In genomic region chrX:13155730-13156129, ce11 we compare ENCODE assay signal across 5 worm cellular contexts.
A peak's percentile ranks its signal among the peaks of the same experiment; 100 is the strongest.
TF ChIP-seq lines count a peak whose summit lies in the region.

No protein-coding gene starts in this region.

TF ChIP-seq in whole organism, L1 larva, 84 proteins besides CTCF, POLR2A, EP300 and RAD21:
- TF ChIP-seq lin-14 (GFP tag; optimal IDR thresholded peaks at IDR 0.05; lab: Kevin White, UChicago), result peak; percentile 6
- no peak for TF ChIP-seq efl-1 (optimal IDR thresholded peaks at IDR 0.05; lab: Kevin White, UChicago)
- peak in 1 of 2 experiments; percentile 13 for TF ChIP-seq efl-1 (GFP tag; optimal IDR thresholded peaks at IDR 0.05 in 1 of 2; lab: Kevin White, UChicago)
- no peak for TF ChIP-seq sox-4 (tag; optimal IDR thresholded peaks at IDR 0.05; lab: Kevin White, UChicago)
- peak; percentile 82 for TF ChIP-seq fkh-10 (GFP tag; optimal IDR thresholded peaks at IDR 0.05; lab: Kevin White, UChicago)

TF ChIP-seq in whole organism, L3 larva, 47 proteins besides CTCF, POLR2A, EP300 and RAD21:
- no peak for TF ChIP-seq eor-1 (tag; optimal IDR thresholded peaks at IDR 0.05; lab: Kevin White, UChicago)
- peak; percentile 69 for TF ChIP-seq fkh-10 (GFP tag; optimal IDR thresholded peaks at IDR 0.05; lab: Kevin White, UChicago)

TF ChIP-seq in whole organism, L4 larva, 104 proteins besides CTCF, POLR2A, EP300 and RAD21:
- no peak for TF ChIP-seq mes-2 (tag; optimal IDR thresholded peaks at IDR 0.05; lab: Kevin White, UChicago; ENCODE audit: poor library complexity, severe bottlenecking)
- peak; percentile 72 for TF ChIP-seq fkh-10 (GFP tag; optimal IDR thresholded peaks at IDR 0.05; lab: Kevin White, UChicago)
- no peak for TF ChIP-seq dmd-9 (GFP tag; IDR thresholded peaks at IDR 0.05; lab: Robert Waterston, UW)
- TF ChIP-seq unc-62 (GFP tag; optimal IDR thresholded peaks at IDR 0.05 in 1 of 2; lab: Kevin White, UChicago), result peak in 1 of 2 experiments; percentile 38
- no peak for TF ChIP-seq unc-62 (tag; optimal IDR thresholded peaks at IDR 0.05; lab: Kevin White, UChicago)

TF ChIP-seq in whole organism, late embryonic, 69 proteins besides CTCF, POLR2A, EP300 and RAD21:
- TF ChIP-seq ceh-45 (GFP tag; IDR thresholded peaks at IDR 0.05; lab: Robert Waterston, UW) (no peak), madf-2 (tag; optimal IDR thresholded peaks at IDR 0.05; lab: Kevin White, UChicago) (no peak), mec-3 (tag; optimal IDR thresholded peaks at IDR 0.05; lab: Kevin White, UChicago; ENCODE audit: borderline replicate concordance) (no peak), pros-1 (tag; optimal IDR thresholded peaks at IDR 0.05; lab: Kevin White, UChicago) (peak; percentile 29), hlh-6 (tag; optimal IDR thresholded peaks at IDR 0.05; lab: Kevin White, UChicago) (no peak), ceh-24 (tag; optimal IDR thresholded peaks at IDR 0.05; lab: Kevin White, UChicago) (no peak)
TF ChIP-seq in whole organism, late embryonic: peak in this region for 1.

TF ChIP-seq in whole organism, mixed stage, embryonic, 35 proteins besides CTCF, POLR2A, EP300 and RAD21:
- no peak for TF ChIP-seq ceh-39 (tag; optimal IDR thresholded peaks at IDR 0.05; lab: Kevin White, UChicago)
- TF ChIP-seq nhr-76 (tag; optimal IDR thresholded peaks at IDR 0.05; lab: Kevin White, UChicago), result no peak
- peak; percentile 11 for TF ChIP-seq ces-1 (GFP tag; optimal IDR thresholded peaks at IDR 0.05; lab: Kevin White, UChicago)
- no peak for TF ChIP-seq flh-1 (GFP tag; optimal IDR thresholded peaks at IDR 0.05; lab: Kevin White, UChicago)

Comparison
In these comparisons a context has a peak if more than half of its experiments do, and no peak if none do; other contexts are left out.
1. Of the 29 proteins assayed by ChIP-seq in both whole organism, L4 larva and whole organism, L1 larva: peak only in whole organism, L4 larva: none; only in whole organism, L1 larva: none; in both: fkh-10; in neither: 27; mixed calls (peak in some experiments, not most) for 1.